Fruit fly (Drosophila melanogaster): ENCODE data around the gene CG12278.

The CG12278 gene

DNA sequence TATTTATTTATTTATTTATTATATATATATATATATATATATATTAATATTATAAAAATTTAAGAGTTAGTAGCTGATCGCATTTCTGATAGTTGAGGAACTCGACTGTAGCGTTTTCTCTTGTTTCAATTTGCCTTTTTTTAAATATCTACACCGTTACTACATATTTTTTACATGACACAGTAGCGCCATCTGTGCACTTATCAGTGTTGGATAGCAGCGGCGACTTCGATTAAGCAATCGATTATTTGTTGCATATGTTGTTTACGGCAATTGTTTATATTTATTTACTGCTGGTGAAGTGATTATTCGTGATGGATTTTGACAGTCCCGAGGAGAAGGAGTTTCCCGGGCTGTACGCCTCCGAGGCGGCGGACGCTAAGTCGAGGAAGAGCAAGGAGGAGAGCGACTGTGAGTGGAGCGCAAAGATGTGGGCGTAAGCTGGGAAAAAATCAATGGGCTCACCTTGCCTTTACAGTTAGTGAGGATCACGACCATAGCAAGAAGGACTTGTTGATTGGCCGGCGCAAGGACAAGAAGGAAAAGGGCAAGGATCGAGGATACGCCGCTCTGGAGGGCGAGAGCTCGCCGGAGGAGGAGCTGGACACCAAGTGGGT, 26.3 kb upstream of the CG12278 start, which contains the start of gene Rlip (continued):
- peak; percentile 19 for TF ChIP-seq CG3281 (GFP tag; optimal IDR thresholded peaks at IDR 0.05)
- peak; percentile 15 for TF ChIP-seq ab (GFP tag; optimal IDR thresholded peaks at IDR 0.05)

- TF ChIP-seq Ravus (GFP tag; IDR thresholded peaks at IDR 0.05) (no peak), Ets65A (GFP tag) (peak; percentile 50)
Observed at dm6 chr3R:21019073-21019472, 24.8 kb upstream of the CG12278 start.

DNA sequence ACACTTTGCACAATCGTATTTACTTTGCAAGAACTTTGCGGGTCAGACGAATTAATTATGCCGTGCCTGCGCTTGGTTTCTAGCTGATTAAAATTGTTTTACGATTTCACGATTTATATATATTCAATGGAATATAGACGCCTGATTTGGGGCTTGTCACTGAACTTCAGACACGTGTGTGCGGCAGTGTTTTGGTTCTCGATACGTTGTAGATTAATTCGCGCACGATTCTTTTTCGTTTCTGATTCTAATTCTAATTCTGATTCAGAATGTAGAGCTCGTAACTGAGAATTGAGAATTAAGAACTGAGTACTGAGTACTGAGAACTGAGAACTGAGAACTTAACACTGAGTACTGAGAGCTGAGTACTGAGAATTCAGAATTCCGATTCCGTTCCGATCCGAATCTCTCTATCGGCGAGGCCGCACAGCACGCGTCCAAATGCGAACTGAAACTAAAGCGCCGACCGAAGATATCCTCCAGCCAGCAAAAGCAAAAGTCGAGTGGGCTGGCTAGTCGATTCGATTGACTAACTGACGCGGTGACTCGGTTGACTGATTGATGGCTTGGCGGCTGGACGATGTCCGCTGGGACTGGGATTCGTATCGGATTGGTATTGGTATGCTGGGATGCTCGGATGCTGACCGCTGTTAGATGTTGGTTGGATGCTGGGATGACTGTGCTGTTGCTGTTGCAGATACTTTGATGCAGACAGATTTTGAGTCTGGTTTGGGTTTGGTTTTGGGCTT, 20.9 kb upstream of the CG12278 start:
- TF ChIP-seq CG10543 (GFP tag; optimal IDR thresholded peaks at IDR 0.05) (peak; percentile 22), cwo (GFP tag; optimal IDR thresholded peaks at IDR 0.05) (peak; percentile 92), Trl (optimal IDR thresholded peaks at IDR 0.05) (peak in 1 of 2 experiments; percentile 26), Trl (GFP tag; optimal IDR thresholded peaks at IDR 0.05) (no peak), sens (GFP tag) (peak; percentile 9), dysf (GFP tag; IDR thresholded peaks at IDR 0.05) (0 out of 3 replicates have a peak, but pooled peaks have one; percentile 23), CG34376 (GFP tag; optimal IDR thresholded peaks at IDR 0.05) (peak; percentile 45), NfI (GFP tag; optimal IDR thresholded peaks at IDR 0.05) (no peak), CG8281 (tag; optimal IDR thresholded peaks at IDR 0.05) (peak; percentile 97), nau (GFP tag; optimal IDR thresholded peaks at IDR 0.05) (no peak), sug (tag; optimal IDR thresholded peaks at IDR 0.05) (peak; percentile 17)

- TF ChIP-seq twi (tag; optimal IDR thresholded peaks at IDR 0.05) (no peak), chinmo (GFP tag; IDR thresholded peaks at IDR 0.05; ENCODE audit: partially characterized antibody) (0 out of 4 replicates have a peak, but pooled peaks have one; percentile 45), CG12659 (GFP tag; optimal IDR thresholded peaks at IDR 0.05) (no peak), vvl (GFP tag; IDR thresholded peaks at IDR 0.05) (peak; percentile 76), btn (GFP tag; optimal IDR thresholded peaks at IDR 0.05) (no peak), CG34376 (GFP tag; optimal IDR thresholded peaks at IDR 0.05) (peak; percentile 14), mam (GFP tag; optimal IDR thresholded peaks at IDR 0.05) (no peak), ci (GFP tag; IDR thresholded peaks at IDR 0.05) (0 out of 3 replicates have a peak, but pooled peaks have one; percentile 28), nerfin-1 (tag; optimal IDR thresholded peaks at IDR 0.05) (no peak), sens (GFP tag) (peak; percentile 57), dm (GFP tag; optimal IDR thresholded peaks at IDR 0.05) (no peak), CG2199 (GFP tag; IDR thresholded peaks at IDR 0.05) (0 out of 3 replicates have a peak, but pooled peaks have one; percentile 10), CG2116 (GFP tag; optimal IDR thresholded peaks at IDR 0.05) (no peak), sna (GFP tag; IDR thresholded peaks at IDR 0.05; ENCODE audit: partially characterized antibody) (no peak), grau (tag; optimal IDR thresholded peaks at IDR 0.05) (peak; percentile 23), corto (GFP tag; optimal IDR thresholded peaks at IDR 0.05) (peak; percentile 14), br (optimal IDR thresholded peaks at IDR 0.05) (no peak), CG7786 (GFP tag; optimal IDR thresholded peaks at IDR 0.05) (no peak), CG11456 (GFP tag; IDR thresholded peaks at IDR 0.05) (no peak), org-1 (GFP tag; optimal IDR thresholded peaks at IDR 0.05) (no peak), Med (GFP tag) (peak; percentile 37), CG6254 (GFP tag; optimal IDR thresholded peaks at IDR 0.05) (no peak), Deaf1 (tag; optimal IDR thresholded peaks at IDR 0.05) (peak; percentile 61), slbo (GFP tag; IDR thresholded peaks at IDR 0.05) (0 out of 2 replicates have a peak, but pooled peaks have one; percentile 4), CG17612 (GFP tag; IDR thresholded peaks at IDR 0.05) (no peak), Drgx (GFP tag; IDR thresholded peaks at IDR 0.05) (peak; percentile 59), usp (GFP tag; optimal IDR thresholded peaks at IDR 0.05) (no peak), sd (tag; optimal IDR thresholded peaks at IDR 0.05) (peak; percentile 89), Spps (tag; optimal IDR thresholded peaks at IDR 0.05) (no peak), Atf-2 (GFP tag; optimal IDR thresholded peaks at IDR 0.05) (no peak)
Observed at dm6 chr3R:21023902-21024541, 19.8 kb upstream of the CG12278 start, which contains the start of gene peg. Gene peg, minus strand, starts transcription at chr3R:21024163.
